Worm (Caenorhabditis elegans): ENCODE results near the gene F54B11.9.

Gene F54B11.9

ce11 chrX:13598021-13598499, 7.3 kb upstream of the F54B11.9 start, which contains the start of gene bra-1:
TSS of gene bra-1 (plus strand) at chrX:13598449.
- no peak for TF ChIP-seq pes-1 (GFP tag; IDR thresholded peaks at IDR 0.05)
- no peak for TF ChIP-seq aly-1 (tag; optimal IDR thresholded peaks at IDR 0.05)
- TF ChIP-seq hmbx-1 (tag; optimal IDR thresholded peaks at IDR 0.05) = no peak
- TF ChIP-seq F13C5.2 (tag; optimal IDR thresholded peaks at IDR 0.05) = peak; percentile 77
- no peak for TF ChIP-seq ceh-13 (GFP tag; optimal IDR thresholded peaks at IDR 0.05)
- TF ChIP-seq tbx-37 (GFP tag; conservative IDR thresholded peaks at IDR 0.05) = 0 out of 2 replicates have a peak, but pooled peaks have one; percentile 28
- TF ChIP-seq ets-7 (tag; optimal IDR thresholded peaks at IDR 0.05) = no peak
- no peak for TF ChIP-seq sea-1 (GFP tag; conservative IDR thresholded peaks at IDR 0.05)
- TF ChIP-seq tbx-11 (GFP tag; IDR thresholded peaks at IDR 0.05) = no peak
- TF ChIP-seq hmg-4 (GFP tag; optimal IDR thresholded peaks at IDR 0.05) = peak; percentile 36
- TF ChIP-seq scrt-1 (GFP tag; IDR thresholded peaks at IDR 0.05) = no peak
- TF ChIP-seq ceh-36 (tag; optimal IDR thresholded peaks at IDR 0.05) = peak; percentile 43
- no peak for TF ChIP-seq flt-1 (GFP tag; IDR thresholded peaks at IDR 0.05)

DNA sequence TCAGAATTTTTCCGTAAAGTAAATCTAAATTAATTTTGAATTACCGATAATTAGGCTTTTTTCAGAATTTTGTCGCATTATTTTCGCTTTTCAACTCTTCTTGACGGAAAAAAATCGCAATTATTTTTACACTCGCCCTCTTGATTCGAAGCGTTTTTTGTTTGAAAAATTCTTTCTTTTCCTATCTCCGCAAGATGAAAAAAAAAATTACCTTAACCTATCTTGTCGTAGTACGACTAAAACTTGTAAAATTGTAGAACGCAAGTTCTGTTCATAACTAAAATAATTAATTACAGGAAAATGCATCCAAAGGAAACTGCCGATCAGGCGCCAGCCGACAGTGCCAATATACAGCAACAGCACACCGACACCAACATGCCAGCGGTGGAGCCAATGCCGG, 5.2 kb upstream of the F54B11.9 start, which contains the start of gene F54B11.7:
Gene F54B11.7 (plus strand): TSS at position 301 of the 400 bp plus-strand sequence.
- TF ChIP-seq ceh-36 (tag; optimal IDR thresholded peaks at IDR 0.05) = no peak
- TF ChIP-seq pes-1 (GFP tag; IDR thresholded peaks at IDR 0.05) = no peak
- TF ChIP-seq ets-7 (tag; optimal IDR thresholded peaks at IDR 0.05) = no peak
- no peak for TF ChIP-seq hmg-4 (GFP tag; optimal IDR thresholded peaks at IDR 0.05)
- TF ChIP-seq sea-1 (GFP tag; conservative IDR thresholded peaks at IDR 0.05) = no peak

ce11 chrX:13603826-13604225, 1.5 kb upstream of the F54B11.9 start, which contains the start of gene F54B11.8:
TSS of gene F54B11.8 (minus strand) at chrX:13603926.
- TF ChIP-seq hmg-4 (GFP tag; optimal IDR thresholded peaks at IDR 0.05) = no peak
- TF ChIP-seq F13C5.2 (tag; optimal IDR thresholded peaks at IDR 0.05) = no peak
- TF ChIP-seq flt-1 (GFP tag; IDR thresholded peaks at IDR 0.05) = no peak

DNA sequence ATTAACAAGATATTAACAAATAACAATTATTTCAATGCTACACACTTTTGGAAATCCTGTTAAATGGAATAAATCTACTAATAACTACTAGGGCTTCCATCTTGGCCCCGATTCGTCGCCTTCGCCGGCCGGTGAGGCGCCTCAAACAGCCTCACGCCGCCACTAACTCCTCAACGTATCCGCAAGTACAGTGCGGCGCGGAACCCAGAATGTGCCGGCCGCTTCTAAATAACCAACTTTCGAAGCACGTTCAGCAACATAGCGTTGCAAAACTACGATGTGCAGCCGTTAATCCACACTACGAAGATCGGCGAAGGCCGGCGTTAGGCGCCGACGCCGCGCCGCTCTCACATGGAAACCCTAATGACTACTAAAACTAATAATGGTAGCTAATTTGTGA, 487 bp downstream of the F54B11.9 start:
- no peak for TF ChIP-seq aly-1 (tag; optimal IDR thresholded peaks at IDR 0.05)
- TF ChIP-seq F13C5.2 (tag; optimal IDR thresholded peaks at IDR 0.05) = no peak
- TF ChIP-seq tbx-11 (GFP tag; IDR thresholded peaks at IDR 0.05) = no peak
- no peak for TF ChIP-seq hnd-1 (tag; optimal IDR thresholded peaks at IDR 0.05)
- TF ChIP-seq ama-1 (optimal IDR thresholded peaks at IDR 0.05) = no peak
- TF ChIP-seq tbx-37 (GFP tag; conservative IDR thresholded peaks at IDR 0.05) = no peak

- TF ChIP-seq F13C5.2 (tag; optimal IDR thresholded peaks at IDR 0.05) (no peak), hmbx-1 (tag; optimal IDR thresholded peaks at IDR 0.05) (no peak), ceh-13 (GFP tag; optimal IDR thresholded peaks at IDR 0.05) (no peak), pes-1 (GFP tag; IDR thresholded peaks at IDR 0.05) (no peak), ama-1 (optimal IDR thresholded peaks at IDR 0.05) (no peak), scrt-1 (GFP tag; IDR thresholded peaks at IDR 0.05) (no peak), hmg-4 (GFP tag; optimal IDR thresholded peaks at IDR 0.05) (no peak), flt-1 (GFP tag; IDR thresholded peaks at IDR 0.05) (no peak), hnd-1 (tag; optimal IDR thresholded peaks at IDR 0.05) (no peak), tbx-37 (GFP tag; conservative IDR thresholded peaks at IDR 0.05) (no peak), tra-4 (tag; optimal IDR thresholded peaks at IDR 0.05) (no peak), ceh-36 (tag; optimal IDR thresholded peaks at IDR 0.05) (no peak), aly-1 (tag; optimal IDR thresholded peaks at IDR 0.05) (no peak), tbx-11 (GFP tag; IDR thresholded peaks at IDR 0.05) (no peak), B0310.2 (tag; optimal IDR thresholded peaks at IDR 0.05) (no peak)
Observed at ce11 chrX:13610040-13610439, 4.7 kb downstream of the F54B11.9 start.

ce11 chrX:13615181-13615580, 9.8 kb downstream of the F54B11.9 start:
- no peak for TF ChIP-seq tbx-37 (GFP tag; conservative IDR thresholded peaks at IDR 0.05)
- no peak for TF ChIP-seq flt-1 (GFP tag; IDR thresholded peaks at IDR 0.05)
- TF ChIP-seq aly-1 (tag; optimal IDR thresholded peaks at IDR 0.05) = no peak
- no peak for TF ChIP-seq scrt-1 (GFP tag; IDR thresholded peaks at IDR 0.05)
- no peak for TF ChIP-seq pes-1 (GFP tag; IDR thresholded peaks at IDR 0.05)
- no peak for TF ChIP-seq ama-1 (optimal IDR thresholded peaks at IDR 0.05)
- TF ChIP-seq tra-4 (tag; optimal IDR thresholded peaks at IDR 0.05) = no peak
- no peak for TF ChIP-seq hnd-1 (tag; optimal IDR thresholded peaks at IDR 0.05)
- TF ChIP-seq ceh-36 (tag; optimal IDR thresholded peaks at IDR 0.05) = no peak
- no peak for TF ChIP-seq hmg-4 (GFP tag; optimal IDR thresholded peaks at IDR 0.05)
- TF ChIP-seq ceh-13 (GFP tag; optimal IDR thresholded peaks at IDR 0.05) = no peak
- no peak for TF ChIP-seq sea-1 (GFP tag; conservative IDR thresholded peaks at IDR 0.05)
- TF ChIP-seq tbx-11 (GFP tag; IDR thresholded peaks at IDR 0.05) = no peak
- TF ChIP-seq B0310.2 (tag; optimal IDR thresholded peaks at IDR 0.05) = no peak
- no peak for TF ChIP-seq ets-7 (tag; optimal IDR thresholded peaks at IDR 0.05)
- no peak for TF ChIP-seq F13C5.2 (tag; optimal IDR thresholded peaks at IDR 0.05)

DNA sequence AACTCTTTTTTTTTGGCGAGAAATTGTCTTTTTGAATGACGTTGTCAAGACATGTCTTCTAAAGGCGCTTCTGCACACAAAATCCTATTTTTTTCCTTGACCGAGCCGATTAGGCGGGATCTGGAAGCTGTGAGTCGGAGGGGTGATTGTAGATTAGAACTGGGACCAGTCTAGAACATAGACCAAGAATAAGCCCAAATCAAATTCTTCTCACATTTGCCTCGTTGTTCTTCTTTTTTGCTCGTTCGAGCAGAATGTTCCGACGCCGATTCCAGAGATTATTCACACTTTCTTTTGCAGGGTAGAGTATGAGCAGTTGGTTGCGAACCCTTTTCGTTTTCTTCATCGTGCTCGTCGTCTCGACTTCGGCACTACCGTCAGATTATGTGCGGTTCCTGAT, 13.2 kb downstream of the F54B11.9 start, which contains the start of gene nlp-53:
Gene nlp-53 (plus strand): TSS at position 301 of the 400 bp plus-strand sequence.
- no peak for TF ChIP-seq hmg-4 (GFP tag; optimal IDR thresholded peaks at IDR 0.05)
- TF ChIP-seq B0310.2 (tag; optimal IDR thresholded peaks at IDR 0.05) = no peak
- no peak for TF ChIP-seq tbx-11 (GFP tag; IDR thresholded peaks at IDR 0.05)
- no peak for TF ChIP-seq ama-1 (optimal IDR thresholded peaks at IDR 0.05)

DNA sequence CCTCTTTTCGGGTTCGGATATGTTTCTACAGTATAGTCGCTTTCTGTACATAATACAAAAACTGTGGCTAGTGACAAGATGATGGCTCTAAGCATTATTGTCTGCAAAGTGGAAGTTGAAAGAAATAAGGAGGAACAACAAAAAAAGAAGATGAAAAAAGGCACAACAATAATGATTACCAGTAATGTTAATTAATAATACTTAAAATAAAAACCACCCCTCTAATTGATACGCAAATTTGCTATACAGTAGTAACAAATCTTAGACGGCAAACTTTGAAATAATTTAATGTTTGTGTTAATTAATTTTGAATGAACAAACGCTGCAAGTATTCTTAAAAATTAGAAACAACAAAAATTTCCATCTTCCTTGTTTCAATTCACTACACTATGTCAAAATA, 16.3 kb downstream of the F54B11.9 start, which contains the start of gene Y12A6A.1:
Gene Y12A6A.1 (minus strand): TSS at position 101 of the 400 bp plus-strand sequence.
- TF ChIP-seq scrt-1 (GFP tag; IDR thresholded peaks at IDR 0.05) (no peak), pes-1 (GFP tag; IDR thresholded peaks at IDR 0.05) (no peak), aly-1 (tag; optimal IDR thresholded peaks at IDR 0.05) (no peak), tbx-37 (GFP tag; conservative IDR thresholded peaks at IDR 0.05) (no peak), ama-1 (optimal IDR thresholded peaks at IDR 0.05) (no peak), hmbx-1 (tag; optimal IDR thresholded peaks at IDR 0.05) (no peak), ceh-13 (GFP tag; optimal IDR thresholded peaks at IDR 0.05) (no peak), B0310.2 (tag; optimal IDR thresholded peaks at IDR 0.05) (no peak), tra-4 (tag; optimal IDR thresholded peaks at IDR 0.05) (no peak), flt-1 (GFP tag; IDR thresholded peaks at IDR 0.05) (no peak), ceh-36 (tag; optimal IDR thresholded peaks at IDR 0.05) (no peak), sea-1 (GFP tag; conservative IDR thresholded peaks at IDR 0.05) (no peak), hmg-4 (GFP tag; optimal IDR thresholded peaks at IDR 0.05) (no peak), F13C5.2 (tag; optimal IDR thresholded peaks at IDR 0.05) (no peak), hnd-1 (tag; optimal IDR thresholded peaks at IDR 0.05) (no peak), tbx-11 (GFP tag; IDR thresholded peaks at IDR 0.05) (no peak), ets-7 (tag; optimal IDR thresholded peaks at IDR 0.05) (no peak)
